Worm (Caenorhabditis elegans) whole organism, L2 larva: ENCODE measurements around the gene C49A9.6.

Experiments
- F13H6.1 ChIP-seq: sonication (generic microtip); optimal IDR thresholded peaks from 2 replicates; lab custom pipeline; 2016; ENCODE audit warnings: missing genetic modification characterization, missing compliant biosample characterization
- aly-2 ChIP-seq: fragments of 150-350 bp; optimal IDR thresholded peaks from 2 replicates; lab custom pipeline; 2014; ENCODE audit warnings: missing biosample characterization, missing genetic modification characterization
- ama-1 ChIP-seq: fragments of 150-350 bp; optimal IDR thresholded peaks from 2 replicates; lab custom pipeline; 2018; ENCODE audit warnings: inconsistent platforms
- ceh-16 ChIP-seq: fragments of 150-350 bp; optimal IDR thresholded peaks from 2 replicates; lab custom pipeline; 2014; ENCODE audit warnings: missing biosample characterization, missing genetic modification characterization
- lin-13 ChIP-seq: fragments of 150-350 bp; optimal IDR thresholded peaks from 2 replicates; lab custom pipeline; 2014; ENCODE audit warnings: missing biosample characterization, missing genetic modification reagents, missing genetic modification characterization
- lin-39 ChIP-seq: fragments of 150-350 bp; optimal IDR thresholded peaks from 2 replicates; lab custom pipeline; 2014; ENCODE audit warnings: missing biosample characterization, missing genetic modification reagents, missing genetic modification characterization
- mab-5 ChIP-seq: fragments of 150-350 bp; optimal IDR thresholded peaks from 2 replicates; lab custom pipeline; 2014; ENCODE audit warnings: missing biosample characterization, missing genetic modification characterization
- nhr-237 ChIP-seq: fragments of 150-350 bp; optimal IDR thresholded peaks from 2 replicates; lab custom pipeline; 2014; ENCODE audit warnings: missing biosample characterization, missing genetic modification characterization
- nhr-77 ChIP-seq: fragments of 150-350 bp; optimal IDR thresholded peaks from 2 replicates; lab custom pipeline; 2014; ENCODE audit warnings: missing biosample characterization, missing genetic modification characterization
- snpc-4 ChIP-seq: fragments of 150-350 bp; optimal IDR thresholded peaks from 2 replicates; lab custom pipeline; 2014; ENCODE audit warnings: missing biosample characterization, missing genetic modification characterization
- unc-62 ChIP-seq: fragments of 150-350 bp; optimal IDR thresholded peaks from 2 replicates; lab custom pipeline; 2014; ENCODE audit warnings: missing biosample characterization, missing genetic modification reagents, missing genetic modification characterization
- zag-1 ChIP-seq: fragments of 150-350 bp; optimal IDR thresholded peaks from 2 replicates; lab custom pipeline; 2014; ENCODE audit warnings: missing biosample characterization, missing genetic modification characterization
- ztf-11 ChIP-seq: sonication (generic microtip); optimal IDR thresholded peaks from 2 replicates; lab custom pipeline; 2017; ENCODE audit warnings: missing biosample characterization, missing genetic modification characterization
- ztf-4 ChIP-seq: fragments of 150-350 bp; optimal IDR thresholded peaks from 2 replicates; lab custom pipeline; 2014; ENCODE audit warnings: missing biosample characterization, missing genetic modification characterization

- TF ChIP-seq snpc-4 (tag; lab: Kevin White, UChicago) (no peak), ztf-4 (tag; lab: Kevin White, UChicago) (no peak), ceh-16 (no peak), unc-62 (GFP tag; lab: Kevin White, UChicago) (no peak), F13H6.1 (no peak), nhr-77 (tag; lab: Kevin White, UChicago) (no peak), mab-5 (no peak), ama-1 (no peak), nhr-237 (tag; lab: Kevin White, UChicago) (no peak), zag-1 (no peak), lin-13 (GFP tag; lab: Kevin White, UChicago) (no peak), aly-2 (tag; lab: Kevin White, UChicago) (no peak), lin-39 (tag; lab: Kevin White, UChicago) (no peak), ztf-11 (tag; lab: Kevin White, UChicago) (no peak)
Observed at ce11 chrIV:6259732-6260131, 49.0 kb downstream of the C49A9.6 start, which contains the start of gene nlp-16.
